Fruit fly (Drosophila melanogaster): ENCODE results near the gene CG11843.

DNA sequence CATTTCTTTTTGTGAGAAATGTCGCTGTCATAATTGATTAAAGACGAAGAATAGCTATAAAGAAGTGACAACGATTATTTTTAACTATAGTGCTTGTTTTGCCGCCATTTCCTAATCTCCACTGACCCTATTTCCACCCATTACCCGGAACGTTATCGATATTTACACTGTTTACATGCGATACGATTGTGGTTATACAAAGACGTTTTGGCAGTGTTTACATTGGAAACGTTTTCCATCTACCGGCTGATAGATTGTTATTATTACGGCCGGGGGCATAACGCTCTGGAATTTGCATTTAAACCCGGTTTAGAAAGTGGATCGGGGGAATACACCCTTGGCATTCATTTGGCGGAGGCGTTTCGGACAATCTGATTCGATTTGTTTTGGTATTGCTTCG lies 12.1 kb downstream of the CG11843 start:
- TF ChIP-seq CG10669 (GFP tag; optimal IDR thresholded peaks at IDR 0.05) (no peak), acj6 (GFP tag; optimal IDR thresholded peaks at IDR 0.05) (no peak), CG9139 (GFP tag; optimal IDR thresholded peaks at IDR 0.05) (no peak), Sox102F (GFP tag; optimal IDR thresholded peaks at IDR 0.05) (no peak)
